Worm (Caenorhabditis elegans) whole organism, L4 larva: Measurements from ENCODE around the gene lin-15B.

Experiments
- F10B5.3 ChIP-seq: sonication (generic microtip); optimal IDR thresholded peaks from 2 replicates; lab custom pipeline; 2016; ENCODE audit warnings: mild to moderate bottlenecking, missing genetic modification characterization, missing compliant biosample characterization
- F49E8.2 ChIP-seq: sonication (generic microtip); optimal IDR thresholded peaks from 2 replicates; lab custom pipeline; 2016; ENCODE audit warnings: missing compliant biosample characterization, mild to moderate bottlenecking, missing genetic modification characterization, borderline replicate concordance
- R02D3.7 ChIP-seq: fragments of 150-350 bp; sonication (generic microtip); optimal IDR thresholded peaks from 3 replicates; lab custom pipeline; 2014; ENCODE audit warnings: missing biosample characterization, missing genetic modification characterization
- T20F7.1 ChIP-seq: fragments of 200-800 bp; sonication (Bioruptor generic); optimal IDR thresholded peaks from 2 replicates; lab custom pipeline; 2018; ENCODE audit warnings: mild to moderate bottlenecking, missing genetic modification characterization, missing compliant biosample characterization
- T26A8.4 ChIP-seq: fragments of 200-800 bp; sonication (Bioruptor generic); IDR thresholded peaks from 2 replicates; pipeline ENCODE4 v1.3.6; 2022; ENCODE audit warnings: missing genetic modification characterization, missing compliant biosample characterization
- Y105C5A.15 ChIP-seq: fragments of 200-800 bp; sonication (Bioruptor generic); IDR thresholded peaks from 2 replicates; pipeline ENCODE4 v1.3.6; 2022; ENCODE audit warnings: missing genetic modification characterization, missing compliant biosample characterization
- Y5F2A.4 ChIP-seq: fragments of 200-800 bp; sonication (Bioruptor generic); optimal IDR thresholded peaks from 2 replicates; lab custom pipeline; 2018; ENCODE audit warnings: mild to moderate bottlenecking, missing genetic modification characterization, missing compliant biosample characterization
- ZK546.5 ChIP-seq, 2 experiments: sonication (generic microtip); optimal IDR thresholded peaks; 2 replicates each; lab custom pipeline; 2017; ENCODE audit warnings: missing biosample characterization in 2 of 2, missing genetic modification characterization in 2 of 2
- aly-2 ChIP-seq: sonication (generic microtip); optimal IDR thresholded peaks from 2 replicates; lab custom pipeline; 2018; ENCODE audit warnings: missing biosample characterization, missing genetic modification characterization
- arid-1 ChIP-seq: fragments of 200-800 bp; sonication (Bioruptor generic); conservative IDR thresholded peaks from 2 replicates; pipeline ENCODE4 v1.3.6; 2022; ENCODE audit warnings: missing genetic modification reagents, missing genetic modification characterization, missing compliant biosample characterization
- attf-4 ChIP-seq: sonication (generic microtip); optimal IDR thresholded peaks from 3 replicates; lab custom pipeline; 2017; ENCODE audit warnings: missing biosample characterization, missing genetic modification characterization
- ceh-20 ChIP-seq: fragments of 200-800 bp; sonication (Bioruptor generic); IDR thresholded peaks from 2 replicates; pipeline ENCODE4 v1.3.6; 2022; ENCODE audit warnings: missing genetic modification reagents, missing genetic modification characterization, missing compliant biosample characterization
- ceh-28 ChIP-seq: fragments of 150-350 bp; optimal IDR thresholded peaks from 2 replicates; lab custom pipeline; 2014; ENCODE audit warnings: missing biosample characterization, missing genetic modification reagents, missing genetic modification characterization
- ceh-32 ChIP-seq: sonication (generic microtip); optimal IDR thresholded peaks from 2 replicates; lab custom pipeline; 2016; ENCODE audit warnings: mild to moderate bottlenecking, missing genetic modification characterization, missing compliant biosample characterization; ENCODE audit not compliant: poor library complexity
- ceh-44 ChIP-seq: fragments of 200-800 bp; sonication (Bioruptor generic); IDR thresholded peaks from 2 replicates; pipeline ENCODE4 v1.3.6; 2022; ENCODE audit warnings: missing genetic modification reagents, missing genetic modification characterization, missing compliant biosample characterization
- ceh-82 ChIP-seq: sonication (generic microtip); optimal IDR thresholded peaks from 2 replicates; lab custom pipeline; 2017; ENCODE audit warnings: missing biosample characterization, missing genetic modification characterization
- ces-1 ChIP-seq: fragments of 150-350 bp; sonication (generic microtip); optimal IDR thresholded peaks from 4 replicates; lab custom pipeline; 2014; ENCODE audit warnings: missing biosample characterization, missing genetic modification reagents, missing genetic modification characterization
- daf-16 ChIP-seq, 3 experiments: sonication (generic microtip); optimal IDR thresholded peaks; 2 replicates each; lab custom pipeline; 2016 to 2017; ENCODE audit warnings: missing genetic modification characterization in 3 of 3, missing genetic modification reagents in 3 of 3, mild to moderate bottlenecking in 2 of 3, missing compliant biosample characterization in 2 of 3, missing biosample characterization in 1 of 3, moderate library complexity in 1 of 3
- daf-19 ChIP-seq: fragments of 200-800 bp; sonication (Bioruptor generic); conservative IDR thresholded peaks from 2 replicates; pipeline ENCODE4 v1.3.6; 2022; ENCODE audit warnings: missing genetic modification characterization, missing compliant biosample characterization
- dpl-1 ChIP-seq: fragments of 150-350 bp; optimal IDR thresholded peaks from 2 replicates; lab custom pipeline; 2014; ENCODE audit warnings: missing biosample characterization, missing genetic modification reagents, missing genetic modification characterization
- duxl-1 ChIP-seq: sonication (generic microtip); optimal IDR thresholded peaks from 2 replicates; lab custom pipeline; 2016; ENCODE audit warnings: mild to moderate bottlenecking, missing genetic modification characterization, moderate library complexity, missing compliant biosample characterization; ENCODE audit not compliant: poor library complexity
- jun-1 ChIP-seq: fragments of 150-350 bp; optimal IDR thresholded peaks from 2 replicates; lab custom pipeline; 2014; ENCODE audit warnings: missing biosample characterization, missing genetic modification reagents, missing genetic modification characterization
- lim-7 ChIP-seq: fragments of 200-800 bp; sonication (Bioruptor generic); IDR thresholded peaks from 2 replicates; pipeline ENCODE4 v1.3.6; 2022; ENCODE audit warnings: missing genetic modification characterization, missing compliant biosample characterization
- lin-1 ChIP-seq: fragments of 200-800 bp; sonication (Bioruptor generic); IDR thresholded peaks from 2 replicates; pipeline ENCODE4 v1.3.6; 2022; ENCODE audit warnings: missing genetic modification reagents, missing genetic modification characterization, missing compliant biosample characterization
- lin-13 ChIP-seq: fragments of 150-350 bp; optimal IDR thresholded peaks from 2 replicates; lab custom pipeline; 2014; ENCODE audit warnings: missing biosample characterization, missing genetic modification reagents, missing genetic modification characterization
- lin-29 ChIP-seq: fragments of 200-800 bp; sonication (Bioruptor generic); IDR thresholded peaks from 2 replicates; pipeline ENCODE4 v1.3.6; 2022; ENCODE audit warnings: missing genetic modification reagents, missing genetic modification characterization, missing compliant biosample characterization
- lin-38 ChIP-seq: fragments of 200-800 bp; sonication (Bioruptor generic); IDR thresholded peaks from 2 replicates; pipeline ENCODE4 v1.3.6; 2022; ENCODE audit warnings: missing genetic modification reagents, missing genetic modification characterization, missing compliant biosample characterization
- lin-39 ChIP-seq: fragments of 150-350 bp; optimal IDR thresholded peaks from 2 replicates; lab custom pipeline; 2014; ENCODE audit warnings: missing biosample characterization, missing genetic modification reagents, missing genetic modification characterization
- madf-5 ChIP-seq, 2 experiments: fragments of 200-800 bp; sonication (Bioruptor generic); IDR thresholded peaks; 2 replicates each; pipeline ENCODE4 v1.3.6; 2022; ENCODE audit warnings: missing compliant biosample characterization in 2 of 2, missing genetic modification characterization in 2 of 2
- madf-9 ChIP-seq: fragments of 200-800 bp; sonication (Bioruptor generic); conservative IDR thresholded peaks from 2 replicates; pipeline ENCODE4 v1.3.6; 2022; ENCODE audit warnings: missing genetic modification reagents, missing genetic modification characterization, missing compliant biosample characterization
- mdl-1 ChIP-seq, 2 experiments: fragments of 150-350 bp in 1 of 2; sonication (generic microtip) in 1 of 2; optimal IDR thresholded peaks; 2 replicates each; lab custom pipeline; 2014 to 2017; ENCODE audit warnings: missing biosample characterization in 2 of 2, missing genetic modification characterization in 2 of 2
- nhr-10 ChIP-seq: fragments of 150-350 bp; optimal IDR thresholded peaks from 2 replicates; lab custom pipeline; 2014; ENCODE audit warnings: missing biosample characterization, missing genetic modification characterization
- nhr-11 ChIP-seq: fragments of 150-350 bp; optimal IDR thresholded peaks from 2 replicates; lab custom pipeline; 2014; ENCODE audit warnings: missing biosample characterization, missing genetic modification characterization
- nhr-25 ChIP-seq: sonication (generic microtip); optimal IDR thresholded peaks from 2 replicates; lab custom pipeline; 2017; ENCODE audit warnings: missing genetic modification characterization, mild to moderate bottlenecking, missing compliant biosample characterization, antibody characterized with exemption, moderate library complexity, borderline replicate concordance; ENCODE audit not compliant: insufficient read depth
- nhr-42 ChIP-seq: fragments of 200-800 bp; sonication (Bioruptor generic); IDR thresholded peaks from 2 replicates; pipeline ENCODE4 v1.3.6; 2022; ENCODE audit warnings: missing genetic modification characterization, missing compliant biosample characterization
- nhr-6 ChIP-seq: fragments of 150-350 bp; optimal IDR thresholded peaks from 2 replicates; lab custom pipeline; 2014; ENCODE audit warnings: missing biosample characterization, missing genetic modification characterization
- pha-4 ChIP-seq, 2 experiments: fragments of 150-350 bp in 1 of 2; fragments of 200-800 bp in 1 of 2; sonication (Bioruptor generic) in 1 of 2; IDR thresholded peaks in 1 of 2; optimal IDR thresholded peaks in 1 of 2; 2 replicates each; pipeline versions ENCODE4 v1.3.6 to Lab custom; 2014 to 2022; ENCODE audit warnings: missing genetic modification characterization in 2 of 2, missing genetic modification reagents in 2 of 2, missing biosample characterization in 1 of 2, missing compliant biosample characterization in 1 of 2
- pqm-1 ChIP-seq: sonication (generic microtip); optimal IDR thresholded peaks from 2 replicates; lab custom pipeline; 2017; ENCODE audit warnings: missing biosample characterization, missing genetic modification characterization
- saeg-2 ChIP-seq: fragments of 200-800 bp; sonication (Bioruptor generic); IDR thresholded peaks from 2 replicates; pipeline ENCODE4 v1.3.6; 2022; ENCODE audit warnings: missing genetic modification reagents, missing genetic modification characterization, missing compliant biosample characterization
- snpc-4 ChIP-seq: fragments of 150-350 bp; optimal IDR thresholded peaks from 2 replicates; lab custom pipeline; 2014; ENCODE audit warnings: missing biosample characterization, missing genetic modification characterization
- spr-3 ChIP-seq: fragments of 200-800 bp; sonication (Bioruptor generic); optimal IDR thresholded peaks from 2 replicates; lab custom pipeline; 2018; ENCODE audit warnings: mild to moderate bottlenecking, missing genetic modification characterization, missing compliant biosample characterization
- tra-1 ChIP-seq: fragments of 200-800 bp; sonication (Bioruptor generic); IDR thresholded peaks from 2 replicates; pipeline ENCODE4 v1.3.6; 2022; ENCODE audit warnings: missing genetic modification reagents, missing genetic modification characterization, missing compliant biosample characterization
- unc-39 ChIP-seq: sonication (generic microtip); optimal IDR thresholded peaks from 2 replicates; lab custom pipeline; 2017; ENCODE audit warnings: missing biosample characterization, missing genetic modification characterization
- unc-62 ChIP-seq, 3 experiments: fragments of 150-350 bp in 1 of 3; sonication (generic microtip); optimal IDR thresholded peaks in 2 of 3; peaks in 1 of 3; 1 replicate in 1 of 3; 2 replicates in 2 of 3; lab custom pipeline; 2014 to 2017; ENCODE audit warnings: missing biosample characterization in 3 of 3, missing genetic modification characterization in 3 of 3, missing genetic modification reagents in 3 of 3, missing genotype in 1 of 3
- zag-1 ChIP-seq: fragments of 150-350 bp; optimal IDR thresholded peaks from 2 replicates; lab custom pipeline; 2014; ENCODE audit warnings: missing biosample characterization, missing genetic modification characterization
- ztf-11 ChIP-seq: fragments of 150-350 bp; optimal IDR thresholded peaks from 2 replicates; lab custom pipeline; 2014; ENCODE audit warnings: missing biosample characterization, missing genetic modification characterization

Gene lin-15B

ce11 chrX:15707366-15707892 is 18.5 kb upstream of the lin-15B start (continued):
- TF ChIP-seq spr-3 (GFP tag; lab: Kevin White, UChicago) (no peak), ceh-82 (no peak), nhr-6 (tag; lab: Kevin White, UChicago) (no peak), nhr-11 (tag; lab: Kevin White, UChicago) (peak; percentile 76), ceh-28 (peak; percentile 59), lin-1 (GFP tag; lab: Robert Waterston, UW) (no peak), ztf-11 (no peak), zag-1 (tag; lab: Kevin White, UChicago) (no peak), R02D3.7 (tag; lab: Kevin White, UChicago) (no peak), dpl-1 (GFP tag; lab: Kevin White, UChicago) (no peak), lin-29 (GFP tag; lab: Robert Waterston, UW) (no peak), unc-62 (GFP tag; optimal IDR thresholded peaks at IDR 0.05 in 1 of 2; lab: Kevin White, UChicago) (peak in 1 of 2 experiments; percentile 98), unc-62 (tag; optimal IDR thresholded peaks at IDR 0.05; lab: Kevin White, UChicago) (no peak), nhr-25 (tag; lab: Kevin White, UChicago) (peak; percentile 70), ces-1 (GFP tag; lab: Kevin White, UChicago) (peak; percentile 15), ceh-44 (no peak), Y105C5A.15 (GFP tag; lab: Robert Waterston, UW) (no peak), arid-1 (peak; percentile 73), ZK546.5 (tag; optimal IDR thresholded peaks at IDR 0.05; lab: Kevin White, UChicago) (no peak), madf-9 (GFP tag; lab: Robert Waterston, UW) (0 out of 2 replicates have a peak, but pooled peaks have one; percentile 35), snpc-4 (tag; lab: Kevin White, UChicago) (no peak), T20F7.1 (peak; percentile 53), Y5F2A.4 (GFP tag; lab: Kevin White, UChicago) (no peak), mdl-1 (tag; optimal IDR thresholded peaks at IDR 0.05; lab: Kevin White, UChicago) (peak; percentile 67 to 95)

ce11 chrX:15707913-15708312 is 18.0 kb upstream of the lin-15B start, which contains the start of gene nhr-48:
Gene nhr-48 (plus strand): TSS chrX:15708213.
- TF ChIP-seq unc-62 (GFP tag; optimal IDR thresholded peaks at IDR 0.05 in 1 of 2; lab: Kevin White, UChicago): peak in 1 of 2 experiments; percentile 56
- TF ChIP-seq unc-62 (tag; optimal IDR thresholded peaks at IDR 0.05; lab: Kevin White, UChicago): no peak
- no peak for TF ChIP-seq unc-39 (tag; lab: Kevin White, UChicago)
- TF ChIP-seq daf-16 (GFP tag; optimal IDR thresholded peaks at IDR 0.05; lab: Kevin White, UChicago): no peak
- TF ChIP-seq daf-16 (tag; optimal IDR thresholded peaks at IDR 0.05; lab: Kevin White, UChicago): peak; percentile 65

ce11 chrX:15709594-15709993 is 16.3 kb upstream of the lin-15B start:
- TF ChIP-seq lin-13 (no peak), ztf-11 (no peak), F49E8.2 (no peak), ceh-44 (no peak), nhr-10 (peak; percentile 89), F10B5.3 (tag; lab: Kevin White, UChicago) (no peak), pha-4 (GFP tag; IDR thresholded peaks at IDR 0.05; lab: Robert Waterston, UW) (no peak), pha-4 (tag; optimal IDR thresholded peaks at IDR 0.05; lab: Kevin White, UChicago) (no peak), tra-1 (GFP tag; lab: Robert Waterston, UW) (peak; percentile 68; the same call in 1 of the 2 replicates), dpl-1 (GFP tag; lab: Kevin White, UChicago) (no peak), pqm-1 (tag; lab: Kevin White, UChicago) (peak; percentile 43), madf-5 (GFP tag; IDR thresholded peaks at IDR 0.05; lab: Robert Waterston, UW) (no peak), lim-7 (no peak), lin-38 (no peak), ceh-20 (no peak), attf-4 (tag; lab: Kevin White, UChicago) (no peak), duxl-1 (tag; lab: Kevin White, UChicago) (no peak), lin-39 (tag; lab: Kevin White, UChicago) (no peak), saeg-2 (GFP tag; lab: Robert Waterston, UW) (no peak), jun-1 (tag; lab: Kevin White, UChicago) (no peak), T26A8.4 (no peak), aly-2 (tag; lab: Kevin White, UChicago) (no peak), daf-19 (no peak), ceh-32 (tag; lab: Kevin White, UChicago) (no peak), nhr-42 (no peak)
